Fruit fly (Drosophila melanogaster) whole organism, adult: ENCODE results near the gene Ugt316A1.

Source experiments
- CG14711 ChIP-seq: fragments of 200-800 bp; sonication (Bioruptor generic); optimal IDR thresholded peaks from 2 replicates; lab custom pipeline; 2018; ENCODE audit warnings: missing biosample characterization, mild to moderate bottlenecking, missing genetic modification characterization, moderate library complexity
- CG7045 ChIP-seq: fragments of 200-800 bp; sonication (Bioruptor generic); optimal IDR thresholded peaks from 2 replicates; lab custom pipeline; 2017; ENCODE audit warnings: missing biosample characterization, mild to moderate bottlenecking, missing genetic modification characterization

DNA sequence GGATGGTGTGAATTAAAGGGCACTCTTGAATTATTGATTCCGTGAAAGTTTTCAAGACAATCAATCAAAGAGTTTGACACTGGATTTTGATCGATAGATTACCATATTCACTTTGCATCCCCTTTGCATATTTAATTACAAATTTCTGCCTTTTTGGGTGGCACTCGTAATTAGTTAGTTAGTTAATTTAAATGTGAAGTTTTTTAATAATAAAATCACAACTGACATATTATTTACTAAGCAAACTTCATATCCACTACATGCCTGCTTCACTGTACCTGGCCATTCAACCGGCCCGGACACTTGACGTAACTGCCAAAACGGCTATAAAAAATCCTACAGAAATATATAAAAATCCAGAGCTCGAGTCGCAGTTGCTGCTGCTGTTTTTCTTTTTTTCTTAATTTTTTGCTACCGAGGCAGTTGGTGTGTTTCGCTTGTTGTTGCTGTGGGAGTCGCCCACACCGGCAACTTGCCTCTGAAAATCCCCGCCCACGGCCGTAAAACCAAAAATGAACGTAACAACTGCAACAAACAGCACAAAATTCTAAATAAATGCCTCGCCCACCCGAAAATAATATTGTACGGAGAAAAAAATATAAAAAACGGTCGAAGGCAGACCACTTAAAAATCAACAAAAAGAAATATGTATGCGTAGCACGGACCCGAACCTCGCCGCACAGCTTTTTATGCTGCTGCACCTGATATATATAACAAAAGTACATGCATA is 12.2 kb upstream of the Ugt316A1 start:
- TF ChIP-seq CG7045 (GFP tag; lab: Kevin White, UChicago) (no peak), CG14711 (tag; lab: Kevin White, UChicago) (no peak)
